Worm (Caenorhabditis elegans) whole organism, midembryonic: Measurements from ENCODE around the gene unc-86.

ENCODE experiments used
- T22C8.4 ChIP-seq: fragments of 200-800 bp; sonication (Bioruptor generic); IDR thresholded peaks from 2 replicates; pipeline ENCODE4 v1.3.6; 2022; ENCODE audit warnings: missing genetic modification characterization, missing compliant biosample characterization
- cog-1 ChIP-seq: sonication (generic microtip); optimal IDR thresholded peaks from 2 replicates; lab custom pipeline; 2016; ENCODE audit warnings: missing genetic modification characterization, missing compliant biosample characterization
- flt-1 ChIP-seq: fragments of 200-800 bp; sonication (Bioruptor generic); IDR thresholded peaks from 2 replicates; pipeline ENCODE4 v1.3.6; 2022; ENCODE audit warnings: missing genetic modification characterization, missing compliant biosample characterization
- klf-2 ChIP-seq: fragments of 200-800 bp; sonication (Bioruptor generic); conservative IDR thresholded peaks from 2 replicates; pipeline ENCODE4 v1.3.6; 2022; ENCODE audit warnings: missing genetic modification reagents, missing genetic modification characterization, missing compliant biosample characterization
- med-1 ChIP-seq: sonication (generic microtip); optimal IDR thresholded peaks from 2 replicates; lab custom pipeline; 2017; ENCODE audit warnings: missing genetic modification characterization, mild to moderate bottlenecking, missing compliant biosample characterization, antibody characterized with exemption, missing genetic modification reagents; ENCODE audit not compliant: insufficient read depth
- ref-1 ChIP-seq: fragments of 200-800 bp; sonication (Bioruptor generic); conservative IDR thresholded peaks from 2 replicates; pipeline ENCODE4 v1.3.6; 2022; ENCODE audit warnings: missing genetic modification reagents, missing genetic modification characterization, missing compliant biosample characterization
- tab-1 ChIP-seq: fragments of 200-800 bp; sonication (Bioruptor generic); IDR thresholded peaks from 2 replicates; pipeline ENCODE4 v1.3.6; 2022; ENCODE audit warnings: missing genetic modification characterization, missing compliant biosample characterization
- ztf-23 ChIP-seq: fragments of 200-800 bp; sonication (Bioruptor generic); IDR thresholded peaks from 2 replicates; pipeline ENCODE4 v1.3.6; 2022; ENCODE audit warnings: missing genetic modification reagents, missing genetic modification characterization, missing compliant biosample characterization
- ztf-29 ChIP-seq: fragments of 200-800 bp; sonication (Bioruptor generic); IDR thresholded peaks from 2 replicates; pipeline ENCODE4 v1.3.6; 2022; ENCODE audit warnings: missing genetic modification reagents, missing genetic modification characterization, missing compliant biosample characterization

The unc-86 gene

DNA sequence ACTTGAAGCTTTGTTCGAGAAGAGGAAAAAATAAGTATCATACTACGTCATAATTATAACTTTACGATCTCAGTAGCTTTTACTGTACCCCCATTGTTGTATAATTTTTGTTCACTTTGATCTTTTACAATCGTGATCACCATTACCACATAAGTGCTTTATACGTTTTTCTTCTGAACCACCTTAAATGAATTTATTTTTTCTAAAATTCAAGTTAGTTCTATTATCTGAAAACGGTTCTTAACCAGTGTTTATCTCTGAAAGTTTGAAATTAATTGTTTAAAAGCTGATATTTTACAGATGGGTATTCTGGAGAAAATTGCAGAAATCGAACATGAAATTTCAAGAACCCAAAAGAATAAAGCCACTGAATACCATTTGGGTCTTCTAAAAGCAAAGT, 29.5 kb upstream of the unc-86 start, which contains the start of gene C02F5.3:
Gene C02F5.3, plus strand, starts transcription at position 301 of the 400 bp plus-strand sequence.
- TF ChIP-seq ztf-23 (GFP tag; lab: Robert Waterston, UW) (no peak), ztf-29 (no peak), cog-1 (tag; lab: Kevin White, UChicago) (no peak), ref-1 (GFP tag; lab: Robert Waterston, UW) (no peak)

DNA sequence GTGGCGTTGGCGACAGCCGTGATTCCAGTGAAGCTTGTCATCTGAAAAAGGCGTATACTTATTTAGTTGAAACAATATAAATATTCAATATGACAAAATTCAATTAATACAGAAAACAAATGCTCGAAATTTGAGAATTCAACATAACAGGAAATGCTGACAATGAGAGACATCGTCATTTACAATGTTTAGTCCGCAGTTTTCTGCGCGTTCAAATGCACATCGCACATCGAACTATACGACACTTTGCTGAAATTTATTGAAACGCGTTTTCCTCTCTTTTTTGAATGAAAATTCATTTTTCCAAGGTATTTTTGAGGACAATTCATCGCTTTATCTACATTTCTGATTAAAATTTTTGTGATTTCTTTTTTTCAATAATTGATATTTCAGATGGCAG, 27.9 kb upstream of the unc-86 start, which contains the start of the genes pbs-6 and cids-1:
Gene pbs-6, minus strand, starts transcription at position 41 of the 400 bp plus-strand sequence.
Gene cids-1, plus strand, starts transcription at position 394 of the 400 bp plus-strand sequence.
- TF ChIP-seq med-1 (GFP tag; lab: Kevin White, UChicago) (no peak), cog-1 (tag; lab: Kevin White, UChicago) (no peak), flt-1 (GFP tag; lab: Robert Waterston, UW) (no peak), klf-2 (GFP tag; lab: Robert Waterston, UW) (no peak), T22C8.4 (GFP tag; lab: Robert Waterston, UW) (no peak), ztf-23 (GFP tag; lab: Robert Waterston, UW) (no peak), ztf-29 (no peak), tab-1 (GFP tag; lab: Robert Waterston, UW) (no peak), ref-1 (GFP tag; lab: Robert Waterston, UW) (no peak)

DNA sequence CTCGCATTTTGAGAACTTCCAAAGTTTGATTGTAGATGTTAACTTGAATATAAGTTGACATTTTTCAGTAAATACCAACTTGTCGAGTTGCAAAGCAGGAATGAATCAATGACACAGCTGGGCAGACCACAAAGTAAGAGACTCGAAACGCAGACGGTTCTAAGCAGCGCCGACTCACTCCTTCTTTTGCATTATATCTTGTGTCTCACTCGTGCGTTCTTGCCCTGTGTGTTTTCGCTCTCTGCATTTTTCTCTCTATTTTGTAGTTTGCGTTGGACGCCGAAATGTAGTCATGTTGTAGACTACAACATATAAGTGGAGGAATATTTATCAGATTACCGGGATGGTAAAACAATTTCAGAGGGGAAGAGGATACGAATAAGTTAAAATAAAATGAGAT, 26.7 kb upstream of the unc-86 start, which contains the start of gene C02F5.12:
Gene C02F5.12, minus strand, starts transcription at position 221 of the 400 bp plus-strand sequence.
- TF ChIP-seq flt-1 (GFP tag; lab: Robert Waterston, UW) (no peak), T22C8.4 (GFP tag; lab: Robert Waterston, UW) (no peak), ztf-23 (GFP tag; lab: Robert Waterston, UW) (no peak), klf-2 (GFP tag; lab: Robert Waterston, UW) (no peak), med-1 (GFP tag; lab: Kevin White, UChicago) (no peak), cog-1 (tag; lab: Kevin White, UChicago) (no peak), ztf-29 (no peak), tab-1 (GFP tag; lab: Robert Waterston, UW) (no peak), ref-1 (GFP tag; lab: Robert Waterston, UW) (no peak)

DNA sequence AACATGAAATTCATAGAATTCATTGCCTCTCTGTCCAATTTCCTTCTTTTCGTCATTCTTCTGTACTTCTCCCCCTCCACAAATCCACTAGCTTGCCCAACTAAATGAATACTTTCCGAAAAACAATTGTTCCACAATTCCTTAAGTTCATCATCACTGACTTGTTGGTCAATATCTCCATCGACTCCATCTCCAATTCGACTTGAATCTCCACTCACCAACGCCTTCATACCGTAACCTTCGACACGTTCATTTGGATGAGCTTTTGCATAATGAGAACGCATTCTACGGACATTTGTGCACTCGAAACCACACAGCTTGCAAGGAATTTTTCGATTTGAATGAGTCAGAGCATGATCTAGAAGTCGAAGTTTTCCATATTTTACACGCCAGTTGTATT, 24.8 kb upstream of the unc-86 start:
- TF ChIP-seq T22C8.4 (GFP tag; lab: Robert Waterston, UW) (no peak), cog-1 (tag; lab: Kevin White, UChicago) (no peak), tab-1 (GFP tag; lab: Robert Waterston, UW) (no peak), flt-1 (GFP tag; lab: Robert Waterston, UW) (no peak), klf-2 (GFP tag; lab: Robert Waterston, UW) (no peak), ref-1 (GFP tag; lab: Robert Waterston, UW) (no peak), ztf-29 (no peak), med-1 (GFP tag; lab: Kevin White, UChicago) (no peak), ztf-23 (GFP tag; lab: Robert Waterston, UW) (no peak)

DNA sequence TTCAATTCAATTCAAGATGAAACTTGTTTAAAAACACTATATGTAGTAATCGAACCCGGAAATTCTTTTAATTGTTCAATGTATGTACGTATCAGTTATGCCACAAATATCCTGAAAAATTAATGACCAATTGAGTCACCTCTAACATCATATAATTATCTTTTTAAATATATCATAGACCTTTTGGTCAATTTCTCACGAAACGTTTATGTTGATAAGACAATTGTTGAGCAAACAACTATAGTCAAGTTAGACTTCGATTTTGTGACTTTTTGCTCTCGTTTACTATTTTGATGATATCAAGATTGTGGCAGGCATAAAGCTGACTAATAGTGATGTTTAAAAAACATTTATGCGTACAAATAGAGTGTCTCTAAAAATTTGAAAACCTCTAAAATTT, 24.1 kb upstream of the unc-86 start:
- TF ChIP-seq ref-1 (GFP tag; lab: Robert Waterston, UW) (no peak), med-1 (GFP tag; lab: Kevin White, UChicago) (no peak), klf-2 (GFP tag; lab: Robert Waterston, UW) (no peak), cog-1 (tag; lab: Kevin White, UChicago) (no peak), flt-1 (GFP tag; lab: Robert Waterston, UW) (no peak), tab-1 (GFP tag; lab: Robert Waterston, UW) (no peak), ztf-29 (no peak), ztf-23 (GFP tag; lab: Robert Waterston, UW) (no peak), T22C8.4 (GFP tag; lab: Robert Waterston, UW) (no peak)

DNA sequence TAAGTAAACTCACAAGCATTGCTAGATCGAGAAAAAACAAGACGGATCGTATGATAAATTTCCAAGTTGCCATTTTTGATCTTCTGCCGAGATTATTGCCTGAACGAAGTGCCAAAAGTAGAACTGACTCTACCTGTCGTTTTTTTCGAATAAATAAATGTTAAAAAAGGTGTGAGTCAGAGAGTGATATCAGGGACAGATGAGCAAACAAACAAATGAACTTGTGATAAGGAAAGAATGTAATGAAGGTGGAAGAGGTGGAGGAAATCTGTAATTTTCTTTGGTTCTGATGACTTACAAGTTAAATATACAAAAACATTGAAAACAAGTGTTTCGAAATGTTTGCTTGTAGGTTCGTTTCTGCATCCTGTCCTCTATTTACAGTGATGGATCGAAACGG, 23.2 kb upstream of the unc-86 start, which contains the start of gene tsp-1:
Gene tsp-1, minus strand, starts transcription at position 99 of the 400 bp plus-strand sequence.
- TF ChIP-seq T22C8.4 (GFP tag; lab: Robert Waterston, UW) (no peak), ref-1 (GFP tag; lab: Robert Waterston, UW) (no peak)

DNA sequence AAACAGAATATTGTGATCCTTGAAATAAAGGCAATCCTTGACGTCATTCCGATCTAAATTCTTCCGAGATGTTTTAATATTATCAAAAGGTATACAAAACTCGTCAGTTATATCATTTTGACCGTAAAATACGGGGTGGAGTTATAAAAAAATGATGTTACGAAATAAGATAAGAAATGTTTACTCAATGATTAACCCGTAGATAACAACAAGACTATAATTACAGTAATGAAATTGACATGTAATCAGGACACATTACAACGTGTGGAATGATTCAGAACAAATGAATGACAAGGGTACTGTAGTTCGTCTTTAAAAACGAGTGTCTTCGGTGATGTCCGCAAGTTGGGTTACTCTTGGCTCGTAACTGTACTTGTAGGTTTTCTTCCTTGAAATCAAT, 21.7 kb upstream of the unc-86 start, which contains the start of gene tsp-2:
Gene tsp-2, minus strand, starts transcription at position 109 of the 400 bp plus-strand sequence.
- no peak for TF ChIP-seq T22C8.4 (GFP tag; lab: Robert Waterston, UW)
- no peak for TF ChIP-seq klf-2 (GFP tag; lab: Robert Waterston, UW)
- TF ChIP-seq tab-1 (GFP tag; lab: Robert Waterston, UW) = no peak

DNA sequence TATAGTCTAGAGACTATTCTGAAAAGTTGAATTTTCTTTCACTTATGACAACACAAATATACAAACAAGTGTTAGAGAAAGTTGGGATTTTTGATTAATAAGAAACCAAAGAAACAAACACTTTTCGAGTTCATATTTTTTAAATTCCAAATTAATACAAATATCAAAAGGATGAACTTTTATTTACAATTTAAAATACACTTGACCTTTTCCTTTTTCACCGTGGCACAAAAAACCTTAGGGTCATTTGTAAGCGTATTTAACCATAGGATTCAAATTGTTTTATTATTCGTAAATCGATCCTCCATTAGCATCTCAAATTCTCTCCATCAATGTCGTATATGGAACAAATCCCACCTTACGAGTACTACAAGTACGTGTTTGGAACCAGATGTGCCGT, 19.7 kb upstream of the unc-86 start, which contains the start of gene C02F5.5:
Gene C02F5.5, plus strand, starts transcription at position 301 of the 400 bp plus-strand sequence.
- no peak for TF ChIP-seq flt-1 (GFP tag; lab: Robert Waterston, UW)

DNA sequence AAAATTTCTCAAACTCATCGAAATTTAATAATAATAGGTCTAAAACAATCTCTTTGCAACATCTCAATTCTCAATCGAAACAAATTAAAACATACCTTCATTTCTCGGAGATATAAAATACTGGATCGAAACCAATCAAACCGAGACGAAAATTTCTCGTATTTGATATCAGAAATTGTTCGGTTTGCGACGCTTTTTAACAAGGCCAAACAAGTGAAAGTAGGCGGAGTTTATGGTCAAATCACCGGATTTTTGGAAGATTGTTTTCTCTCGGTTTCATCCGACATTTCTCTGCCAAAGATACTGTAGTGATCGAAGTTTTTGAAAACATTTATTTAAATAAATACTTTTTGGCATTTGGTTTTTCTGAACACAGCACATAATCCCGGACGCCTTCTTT, 19.2 kb upstream of the unc-86 start, which contains the start of gene C02F5.14:
Gene C02F5.14, minus strand, starts transcription at position 157 of the 400 bp plus-strand sequence.
- TF ChIP-seq ztf-23 (GFP tag; lab: Robert Waterston, UW) (no peak), tab-1 (GFP tag; lab: Robert Waterston, UW) (no peak), klf-2 (GFP tag; lab: Robert Waterston, UW) (no peak), med-1 (GFP tag; lab: Kevin White, UChicago) (no peak)

DNA sequence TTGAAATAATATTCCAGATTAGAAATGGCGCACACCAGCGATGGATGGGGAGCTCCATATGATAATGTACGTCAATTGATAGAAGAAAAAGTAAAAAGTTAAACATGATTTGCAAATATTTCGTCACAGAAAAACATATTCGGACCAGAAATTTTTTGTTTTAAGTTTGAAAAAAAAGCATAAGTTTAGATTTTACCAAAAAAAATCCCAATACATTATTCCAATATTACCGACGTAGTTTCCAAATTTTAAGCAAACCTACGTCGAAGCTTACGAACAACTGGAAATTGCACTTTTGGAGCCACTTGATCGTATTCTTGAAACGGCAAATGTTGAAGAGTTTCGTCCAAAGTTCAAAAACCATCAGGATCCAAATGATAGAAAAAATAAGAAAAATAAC, 16.5 kb upstream of the unc-86 start, which contains the start of gene henn-1:
Gene henn-1, plus strand, starts transcription at position 18 of the 400 bp plus-strand sequence.
- TF ChIP-seq med-1 (GFP tag; lab: Kevin White, UChicago) (no peak), klf-2 (GFP tag; lab: Robert Waterston, UW) (no peak), tab-1 (GFP tag; lab: Robert Waterston, UW) (no peak), flt-1 (GFP tag; lab: Robert Waterston, UW) (no peak), T22C8.4 (GFP tag; lab: Robert Waterston, UW) (no peak), ref-1 (GFP tag; lab: Robert Waterston, UW) (no peak), ztf-23 (GFP tag; lab: Robert Waterston, UW) (no peak), ztf-29 (no peak), cog-1 (tag; lab: Kevin White, UChicago) (no peak)
